Worm (Caenorhabditis elegans) whole organism, L1 larva: ENCODE data around the gene eef-1A.1.

ENCODE experiments used
- C16A3.4 ChIP-seq: fragments of 150-350 bp; optimal IDR thresholded peaks from 2 replicates; lab custom pipeline; 2014; ENCODE audit warnings: missing biosample characterization, missing genetic modification characterization
- F16B12.6 ChIP-seq: fragments of 150-350 bp; optimal IDR thresholded peaks from 2 replicates; lab custom pipeline; 2014; ENCODE audit warnings: missing biosample characterization, missing genetic modification characterization
- alr-1 ChIP-seq: fragments of 200-800 bp; sonication (Bioruptor generic); optimal IDR thresholded peaks from 2 replicates; lab custom pipeline; 2018; ENCODE audit warnings: borderline replicate concordance, mild to moderate bottlenecking, missing genetic modification characterization, missing compliant biosample characterization
- aly-2 ChIP-seq: fragments of 150-350 bp; optimal IDR thresholded peaks from 2 replicates; lab custom pipeline; 2014; ENCODE audit warnings: missing biosample characterization, missing genetic modification characterization
- ama-1 ChIP-seq: fragments of 150-350 bp; optimal IDR thresholded peaks from 2 replicates; lab custom pipeline; 2014
- blmp-1 ChIP-seq: fragments of 150-350 bp; optimal IDR thresholded peaks from 2 replicates; lab custom pipeline; 2014; ENCODE audit warnings: missing biosample characterization, missing genetic modification characterization
- ceh-90 ChIP-seq: sonication (generic microtip); optimal IDR thresholded peaks from 2 replicates; lab custom pipeline; 2016; ENCODE audit warnings: missing genetic modification characterization, missing compliant biosample characterization
- ces-1 ChIP-seq: fragments of 150-350 bp; optimal IDR thresholded peaks from 2 replicates; lab custom pipeline; 2014; ENCODE audit warnings: missing biosample characterization, missing genetic modification reagents, missing genetic modification characterization
- dpl-1 ChIP-seq, 3 experiments: fragments of 150-350 bp in 2 of 3; sonication (generic microtip) in 1 of 3; optimal IDR thresholded peaks; 2 replicates each; lab custom pipeline; 2014 to 2017; ENCODE audit warnings: missing biosample characterization in 3 of 3, missing genetic modification characterization in 3 of 3, missing genetic modification reagents in 3 of 3
- efl-1 ChIP-seq, 4 experiments: fragments of 150-350 bp; optimal IDR thresholded peaks in 3 of 4; peaks in 1 of 4; 1 replicate in 1 of 4; 2 replicates in 3 of 4; lab custom pipeline; 2014; ENCODE audit warnings: missing biosample characterization in 2 of 4, missing genetic modification characterization in 2 of 4, missing genetic modification reagents in 2 of 4
- efl-3 ChIP-seq: fragments of 200-800 bp; sonication (Bioruptor generic); optimal IDR thresholded peaks from 2 replicates; lab custom pipeline; 2018; ENCODE audit warnings: mild to moderate bottlenecking, missing genetic modification characterization, missing compliant biosample characterization
- egl-27 ChIP-seq, 2 experiments: fragments of 150-350 bp in 1 of 2; sonication (generic microtip); optimal IDR thresholded peaks; 3 replicates each; lab custom pipeline; 2017 to 2018; ENCODE audit warnings: missing biosample characterization in 2 of 2, missing genetic modification characterization in 2 of 2, missing genetic modification reagents in 2 of 2
- elt-2 ChIP-seq: sonication (generic microtip); optimal IDR thresholded peaks from 2 replicates; lab custom pipeline; 2016; ENCODE audit warnings: missing genetic modification characterization, mild to moderate bottlenecking, inconsistent platforms, missing compliant biosample characterization, missing genetic modification reagents
- ets-5 ChIP-seq: fragments of 200-800 bp; sonication (Bioruptor generic); IDR thresholded peaks from 2 replicates; pipeline ENCODE4 v1.3.6; 2022; ENCODE audit warnings: missing genetic modification characterization, missing compliant biosample characterization
- hlh-17 ChIP-seq: fragments of 200-800 bp; sonication (Bioruptor generic); optimal IDR thresholded peaks from 2 replicates; lab custom pipeline; 2018; ENCODE audit warnings: missing genetic modification characterization, mild to moderate bottlenecking, missing compliant biosample characterization, moderate library complexity, borderline replicate concordance
- jun-1 ChIP-seq: fragments of 150-350 bp; optimal IDR thresholded peaks from 2 replicates; lab custom pipeline; 2014; ENCODE audit warnings: missing biosample characterization, missing genetic modification reagents, missing genetic modification characterization
- lin-13 ChIP-seq: fragments of 150-350 bp; optimal IDR thresholded peaks from 2 replicates; lab custom pipeline; 2014; ENCODE audit warnings: missing biosample characterization, missing genetic modification reagents, missing genetic modification characterization
- lin-14 ChIP-seq: fragments of 200-800 bp; sonication (Bioruptor generic); optimal IDR thresholded peaks from 2 replicates; lab custom pipeline; 2018; ENCODE audit warnings: mild to moderate bottlenecking, missing genetic modification characterization, moderate library complexity, missing compliant biosample characterization
- lin-35 ChIP-seq, 2 experiments: fragments of 150-350 bp; optimal IDR thresholded peaks; 2 replicates each; lab custom pipeline; 2014; ENCODE audit warnings: missing biosample characterization in 2 of 2, missing genetic modification characterization in 2 of 2, missing genetic modification reagents in 2 of 2
- lin-39 ChIP-seq: fragments of 150-350 bp; optimal IDR thresholded peaks from 2 replicates; lab custom pipeline; 2014; ENCODE audit warnings: missing biosample characterization, missing genetic modification reagents, missing genetic modification characterization
- lir-3 ChIP-seq: sonication (generic microtip); optimal IDR thresholded peaks from 2 replicates; lab custom pipeline; 2016; ENCODE audit warnings: mild to moderate bottlenecking, missing genetic modification characterization, moderate library complexity, missing compliant biosample characterization; ENCODE audit not compliant: poor library complexity
- mab-9 ChIP-seq: fragments of 200-800 bp; sonication (Bioruptor generic); IDR thresholded peaks from 2 replicates; pipeline ENCODE4 v1.3.6; 2022; ENCODE audit warnings: missing genetic modification reagents, missing genetic modification characterization, missing compliant biosample characterization
- nhr-12 ChIP-seq: sonication (generic microtip); optimal IDR thresholded peaks from 2 replicates; lab custom pipeline; 2017; ENCODE audit warnings: missing biosample characterization, missing genetic modification characterization
- nhr-19 ChIP-seq: fragments of 200-800 bp; sonication (Bioruptor generic); conservative IDR thresholded peaks from 2 replicates; pipeline ENCODE4 v1.3.6; 2022; ENCODE audit warnings: missing genetic modification characterization, missing compliant biosample characterization
- nhr-20 ChIP-seq: sonication (generic microtip); optimal IDR thresholded peaks from 2 replicates; lab custom pipeline; 2016; ENCODE audit warnings: mild to moderate bottlenecking, missing genetic modification characterization, missing compliant biosample characterization
- nhr-71 ChIP-seq: sonication (generic microtip); optimal IDR thresholded peaks from 2 replicates; lab custom pipeline; 2016; ENCODE audit warnings: mild to moderate bottlenecking, missing genetic modification characterization, moderate library complexity, missing compliant biosample characterization
- nhr-76 ChIP-seq: sonication (generic microtip); optimal IDR thresholded peaks from 2 replicates; lab custom pipeline; 2017; ENCODE audit warnings: missing biosample characterization, missing genetic modification characterization
- nhr-84 ChIP-seq: sonication (generic microtip); optimal IDR thresholded peaks from 2 replicates; lab custom pipeline; 2017; ENCODE audit warnings: missing biosample characterization, missing genetic modification characterization
- nhr-85 ChIP-seq: sonication (generic microtip); peaks from one replicate; lab custom pipeline; 2016; ENCODE audit warnings: missing genetic modification characterization, inconsistent platforms, missing compliant biosample characterization
- pag-3 ChIP-seq: sonication (generic microtip); optimal IDR thresholded peaks from 2 replicates; lab custom pipeline; 2017; ENCODE audit warnings: missing genetic modification characterization, mild to moderate bottlenecking, missing compliant biosample characterization, antibody characterized with exemption, borderline replicate concordance; ENCODE audit not compliant: insufficient read depth
- pax-3 ChIP-seq: fragments of 200-800 bp; sonication (Bioruptor generic); optimal IDR thresholded peaks from 2 replicates; lab custom pipeline; 2018; ENCODE audit warnings: mild to moderate bottlenecking, missing genetic modification characterization, moderate library complexity, missing compliant biosample characterization
- rnt-1 ChIP-seq: sonication (generic microtip); optimal IDR thresholded peaks from 2 replicates; lab custom pipeline; 2016; ENCODE audit warnings: mild to moderate bottlenecking, missing genetic modification characterization, moderate library complexity, missing compliant biosample characterization
- snu-23 ChIP-seq: sonication (generic microtip); optimal IDR thresholded peaks from 2 replicates; lab custom pipeline; 2016; ENCODE audit warnings: missing genetic modification characterization, missing compliant biosample characterization
- sox-4 ChIP-seq: sonication (generic microtip); optimal IDR thresholded peaks from 2 replicates; lab custom pipeline; 2016; ENCODE audit warnings: missing genetic modification characterization, missing compliant biosample characterization
- sptf-1 ChIP-seq: fragments of 150-350 bp; optimal IDR thresholded peaks from 2 replicates; lab custom pipeline; 2014; ENCODE audit warnings: missing biosample characterization, missing genetic modification characterization
- sup-37 ChIP-seq: fragments of 200-800 bp; sonication (Bioruptor generic); optimal IDR thresholded peaks from 2 replicates; lab custom pipeline; 2018; ENCODE audit warnings: mild to moderate bottlenecking, missing genetic modification characterization, missing compliant biosample characterization
- swsn-7 ChIP-seq: sonication (generic microtip); optimal IDR thresholded peaks from 2 replicates; lab custom pipeline; 2016; ENCODE audit warnings: missing genetic modification characterization, missing compliant biosample characterization
- tbx-2 ChIP-seq: sonication (generic microtip); optimal IDR thresholded peaks from 2 replicates; lab custom pipeline; 2016; ENCODE audit warnings: missing genetic modification characterization, missing compliant biosample characterization
- unc-30 ChIP-seq: sonication (generic microtip); optimal IDR thresholded peaks from 2 replicates; lab custom pipeline; 2017; ENCODE audit warnings: missing biosample characterization, missing genetic modification characterization
- vab-15 ChIP-seq: sonication (generic microtip); optimal IDR thresholded peaks from 2 replicates; lab custom pipeline; 2017; ENCODE audit warnings: missing genotype, mild to moderate bottlenecking, missing genetic modification characterization, missing compliant biosample characterization
- zag-1 ChIP-seq: fragments of 150-350 bp; optimal IDR thresholded peaks from 2 replicates; lab custom pipeline; 2014; ENCODE audit warnings: missing biosample characterization, missing genetic modification characterization
- zip-4 ChIP-seq: fragments of 200-800 bp; sonication (Bioruptor generic); optimal IDR thresholded peaks from 2 replicates; lab custom pipeline; 2018; ENCODE audit warnings: mild to moderate bottlenecking, missing genetic modification characterization, moderate library complexity, missing compliant biosample characterization

Gene eef-1A.1

DNA sequence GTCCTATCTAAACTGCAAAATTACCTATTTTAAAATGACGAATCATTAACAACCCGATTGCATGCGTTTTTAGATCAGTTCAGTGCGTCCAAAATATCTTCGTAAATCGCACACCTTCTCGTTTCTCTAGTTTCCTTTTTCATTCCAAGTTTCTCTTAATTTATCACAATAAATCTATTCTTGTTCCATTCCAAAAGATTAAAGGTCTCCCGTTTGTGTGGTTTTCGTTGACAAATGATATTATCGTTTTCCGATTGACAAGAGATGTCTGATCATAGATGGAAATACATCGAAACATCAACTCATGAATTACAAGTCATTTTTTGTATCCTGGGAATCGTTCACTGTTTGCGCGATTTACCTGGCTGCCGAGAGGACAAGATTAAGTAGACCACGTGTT, 21.7 kb upstream of the eef-1A.1 start (continued):
- TF ChIP-seq C16A3.4 (no peak), nhr-12 (tag; lab: Kevin White, UChicago) (no peak), lin-14 (GFP tag; lab: Kevin White, UChicago) (peak; percentile 47), lir-3 (tag; lab: Kevin White, UChicago) (no peak), swsn-7 (tag; lab: Kevin White, UChicago) (no peak), sup-37 (no peak), nhr-84 (tag; lab: Kevin White, UChicago) (no peak), nhr-19 (GFP tag; lab: Robert Waterston, UW) (peak; percentile 26; the same call in 1 of the 2 replicates), nhr-71 (tag; lab: Kevin White, UChicago) (peak; percentile 19), ces-1 (GFP tag; lab: Kevin White, UChicago) (no peak)
- TF ChIP-seq, all 84 proteins: peak for 10

DNA sequence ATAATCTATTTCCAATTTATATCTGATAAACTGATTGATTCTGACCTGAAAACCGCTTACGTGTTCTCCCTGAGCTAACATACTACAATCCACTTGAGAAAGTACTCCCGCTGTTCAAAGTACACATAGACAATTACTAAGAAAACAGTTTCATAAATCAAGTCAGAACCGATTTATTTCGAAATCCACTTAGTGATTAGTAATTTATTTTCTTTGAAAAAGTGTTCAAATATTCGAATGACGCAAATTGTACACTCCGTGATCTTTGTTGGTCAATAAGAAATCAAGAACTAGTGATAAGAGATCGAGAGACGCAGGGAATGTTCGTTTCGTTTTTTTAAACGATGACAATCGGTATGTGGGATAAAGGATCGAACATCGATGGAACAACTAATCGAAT, 21.0 kb upstream of the eef-1A.1 start:
- TF ChIP-seq ceh-90 (tag; lab: Kevin White, UChicago) (no peak), pax-3 (tag; lab: Kevin White, UChicago) (no peak), vab-15 (tag; lab: Kevin White, UChicago) (no peak), ets-5 (GFP tag; lab: Robert Waterston, UW) (no peak), ama-1 (lab: Kevin White, UChicago) (no peak), efl-1 (optimal IDR thresholded peaks at IDR 0.05; lab: Kevin White, UChicago) (no peak), efl-1 (GFP tag; optimal IDR thresholded peaks at IDR 0.05 in 1 of 2; lab: Kevin White, UChicago) (peak in 1 of 2 experiments; percentile 21), egl-27 (tag; optimal IDR thresholded peaks at IDR 0.05; lab: Kevin White, UChicago) (no peak)

DNA sequence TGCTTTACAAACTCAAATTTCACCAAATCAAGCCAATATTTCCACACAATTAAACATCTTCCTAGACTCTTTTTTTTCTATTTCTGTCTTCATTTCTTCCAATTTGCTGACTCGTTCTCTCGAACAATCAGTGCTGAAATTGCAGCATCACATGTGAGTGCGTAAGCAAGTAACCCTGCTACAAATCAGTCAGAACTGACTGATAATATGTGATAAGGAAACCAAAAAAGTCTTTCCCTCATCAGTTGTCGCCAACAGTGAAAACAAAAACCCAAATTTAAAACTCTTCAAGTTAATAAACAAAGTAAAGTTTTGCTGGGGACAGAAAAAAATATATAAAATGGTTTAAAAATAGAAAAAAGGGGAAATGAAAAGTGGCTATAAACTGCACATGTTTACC, 20.0 kb upstream of the eef-1A.1 start:
- TF ChIP-seq nhr-20, result peak; percentile 9
- peak in 1 of 2 experiments; percentile 38 for TF ChIP-seq lin-35 (GFP tag; optimal IDR thresholded peaks at IDR 0.05; lab: Kevin White, UChicago)
- peak; percentile 59 for TF ChIP-seq elt-2
- no peak for TF ChIP-seq dpl-1 (GFP tag; optimal IDR thresholded peaks at IDR 0.05; lab: Kevin White, UChicago)

DNA sequence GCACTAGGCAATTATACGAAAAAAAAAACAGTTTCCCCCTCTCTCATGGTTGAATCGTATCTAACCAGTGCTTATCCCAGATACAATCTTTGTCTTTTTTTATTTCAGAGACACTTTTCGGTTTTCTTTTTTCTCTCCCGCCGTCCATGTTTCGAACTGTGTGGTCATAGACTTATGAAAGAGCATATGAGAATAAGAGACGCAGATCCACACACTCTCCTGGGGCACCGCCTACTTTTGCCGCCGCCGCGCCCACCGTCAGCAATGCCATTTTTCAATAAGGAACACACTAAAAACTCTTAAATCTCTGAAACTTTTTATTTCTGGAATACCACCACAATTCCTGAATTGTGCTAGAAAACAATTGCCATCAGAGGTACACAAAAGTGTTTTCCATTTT, 18.4 kb upstream of the eef-1A.1 start, which contains the start of gene prk-1:
Gene prk-1 (plus strand): TSS at position 269 of the 400 bp plus-strand sequence.
- TF ChIP-seq snu-23, result peak; percentile 22
- TF ChIP-seq lin-13, result no peak
- TF ChIP-seq blmp-1 (tag; lab: Kevin White, UChicago), result peak; percentile 2
- peak; percentile 65 for TF ChIP-seq nhr-85 (tag; lab: Kevin White, UChicago)
- peak; percentile 45 for TF ChIP-seq lin-14 (GFP tag; lab: Kevin White, UChicago)
- peak; percentile 37 for TF ChIP-seq rnt-1

DNA sequence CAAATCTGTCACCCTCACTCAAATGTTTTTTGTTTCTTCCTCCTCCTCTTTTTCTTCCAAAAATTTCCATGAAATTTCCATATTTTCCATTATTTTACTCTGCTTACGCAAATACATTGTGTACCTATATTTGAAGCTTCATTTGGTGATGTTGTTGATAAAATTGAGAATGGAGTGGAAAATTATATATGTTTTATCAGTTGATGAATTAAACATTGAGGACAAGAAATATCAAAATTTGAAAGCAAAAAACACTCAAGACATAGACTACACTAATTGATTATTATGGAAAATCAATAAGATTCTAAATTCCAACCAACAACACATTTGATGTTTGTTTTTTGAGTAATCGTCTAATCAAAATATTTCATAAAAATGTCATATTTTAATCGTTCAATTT, 17.7 kb upstream of the eef-1A.1 start:
- no peak for TF ChIP-seq unc-30 (tag; lab: Kevin White, UChicago)
- no peak for TF ChIP-seq lin-13
- TF ChIP-seq sup-37, result no peak
- TF ChIP-seq sox-4 (tag; lab: Kevin White, UChicago), result no peak
- TF ChIP-seq sptf-1 (tag; lab: Kevin White, UChicago), result no peak
- TF ChIP-seq mab-9, result no peak
- TF ChIP-seq lin-35 (GFP tag; optimal IDR thresholded peaks at IDR 0.05; lab: Kevin White, UChicago), result peak in 1 of 2 experiments; percentile 20
- TF ChIP-seq elt-2, result peak; percentile 44
- no peak for TF ChIP-seq aly-2
- TF ChIP-seq zip-4, result no peak
- TF ChIP-seq vab-15 (tag; lab: Kevin White, UChicago), result no peak
- no peak for TF ChIP-seq rnt-1

DNA sequence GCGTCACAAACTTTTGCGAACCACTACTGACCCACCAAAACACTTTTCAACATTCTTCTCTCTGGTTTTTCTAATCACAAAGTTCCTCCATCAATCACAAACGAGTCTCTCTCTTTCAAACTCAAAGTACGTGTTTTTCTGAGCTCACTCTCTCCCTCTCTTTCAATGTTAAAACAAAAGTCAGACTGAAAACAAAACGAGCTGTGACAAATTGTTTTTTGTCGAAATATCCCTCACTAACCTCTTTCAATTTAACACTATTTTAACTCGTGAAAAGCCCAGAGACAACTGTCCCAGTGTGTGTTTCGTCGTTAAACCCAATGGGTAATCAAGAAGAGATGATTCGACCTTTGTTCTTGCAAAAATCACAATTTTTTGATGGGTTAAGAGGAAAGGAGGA, 16.5 kb upstream of the eef-1A.1 start:
- no peak for TF ChIP-seq nhr-76
- TF ChIP-seq tbx-2 (tag; lab: Kevin White, UChicago), result peak; percentile 57
- no peak for TF ChIP-seq jun-1
- TF ChIP-seq F16B12.6 (tag; lab: Kevin White, UChicago), result no peak
- TF ChIP-seq C16A3.4, result peak; percentile 32
- peak; percentile 63 for TF ChIP-seq rnt-1
- TF ChIP-seq ces-1 (GFP tag; lab: Kevin White, UChicago), result no peak
- peak; percentile 11 to 35 for TF ChIP-seq efl-1 (optimal IDR thresholded peaks at IDR 0.05; lab: Kevin White, UChicago)
- TF ChIP-seq efl-1 (GFP tag; optimal IDR thresholded peaks at IDR 0.05 in 1 of 2; lab: Kevin White, UChicago), result no peak
- TF ChIP-seq sup-37, result peak; percentile 16
- no peak for TF ChIP-seq pag-3 (tag; lab: Kevin White, UChicago)
- TF ChIP-seq hlh-17 (GFP tag; lab: Kevin White, UChicago), result no peak
- TF ChIP-seq zag-1 (tag; lab: Kevin White, UChicago), result no peak
- no peak for TF ChIP-seq alr-1 (tag; lab: Kevin White, UChicago)
- peak; percentile 86 for TF ChIP-seq lin-39
- TF ChIP-seq efl-3 (GFP tag; lab: Kevin White, UChicago), result no peak
